Worm (Caenorhabditis elegans): Measurements from ENCODE around the gene F07G11.1.
"Not testable (repeated sequence)": the region's sequence is repeated elsewhere in the genome, so short reads cannot be mapped to it uniquely, and the experiment has no call there.

Gene F07G11.1

ce11 chrV:7339831-7340230 lies 32.6 kb downstream of the F07G11.1 start, which contains the start of gene srh-187:
Gene srh-187 (minus strand): TSS chrV:7339931.
- TF ChIP-seq tbx-11 (GFP tag; IDR thresholded peaks at IDR 0.05) (no peak), hmbx-1 (tag; optimal IDR thresholded peaks at IDR 0.05) (no peak), ceh-13 (GFP tag; optimal IDR thresholded peaks at IDR 0.05) (no peak), aly-1 (tag; optimal IDR thresholded peaks at IDR 0.05) (no peak), tbx-37 (GFP tag; conservative IDR thresholded peaks at IDR 0.05) (no peak), hmg-4 (GFP tag; optimal IDR thresholded peaks at IDR 0.05) (no peak), F13C5.2 (tag; optimal IDR thresholded peaks at IDR 0.05) (no peak)

DNA sequence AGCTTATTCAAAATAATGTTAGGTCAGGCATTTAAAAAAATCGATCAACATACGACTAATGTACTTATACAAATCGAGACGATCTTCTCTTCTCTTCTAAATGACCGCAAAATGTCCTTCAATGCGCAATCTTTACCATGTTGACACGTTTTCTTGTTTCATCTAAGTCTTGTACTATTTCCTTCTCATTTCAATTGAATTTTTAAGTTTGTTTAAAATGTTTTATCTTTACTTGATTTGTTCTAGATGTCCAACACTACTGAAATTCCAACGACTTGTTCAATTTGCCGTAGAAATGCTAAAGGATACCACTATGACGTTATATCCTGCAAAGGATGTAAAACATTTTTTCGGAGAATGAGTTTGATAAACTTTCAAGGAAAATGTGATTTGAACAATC lies 34.8 kb downstream of the F07G11.1 start, which contains the start of the genes nhr-263 and nhr-148:
nhr-263 (minus strand) TSS at position 101 of the 400 bp plus-strand sequence.
nhr-148 (plus strand) TSS at position 215 of the 400 bp plus-strand sequence.
- no peak for TF ChIP-seq ceh-13 (GFP tag; optimal IDR thresholded peaks at IDR 0.05)
- TF ChIP-seq pes-1 (GFP tag; IDR thresholded peaks at IDR 0.05), result no peak
- no peak for TF ChIP-seq ets-7 (tag; optimal IDR thresholded peaks at IDR 0.05)
- no peak for TF ChIP-seq flt-1 (GFP tag; IDR thresholded peaks at IDR 0.05)
- no peak for TF ChIP-seq tbx-37 (GFP tag; conservative IDR thresholded peaks at IDR 0.05)
- no peak for TF ChIP-seq ama-1 (optimal IDR thresholded peaks at IDR 0.05)
- TF ChIP-seq hmbx-1 (tag; optimal IDR thresholded peaks at IDR 0.05), result no peak
- no peak for TF ChIP-seq F13C5.2 (tag; optimal IDR thresholded peaks at IDR 0.05)
- TF ChIP-seq ceh-36 (tag; optimal IDR thresholded peaks at IDR 0.05), result no peak

DNA sequence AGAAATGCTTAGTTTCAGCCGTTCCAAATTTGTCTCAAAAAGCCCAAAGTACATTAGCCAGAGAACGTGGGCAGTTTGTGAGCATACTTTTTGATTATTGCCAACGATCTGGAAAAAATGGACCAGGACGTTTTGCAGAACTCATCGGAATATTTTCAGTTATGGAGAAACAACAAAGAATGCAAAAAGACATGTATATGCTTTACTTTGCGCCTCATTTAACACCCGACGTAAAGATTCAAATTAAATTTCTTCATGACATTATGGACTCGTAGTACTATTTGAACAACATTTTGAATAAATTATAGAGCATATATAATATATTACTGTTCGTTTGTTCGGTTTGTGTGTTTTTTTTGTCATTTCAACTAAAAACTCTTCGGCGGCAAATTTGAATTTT lies 36.3 kb downstream of the F07G11.1 start, which contains the start of gene srh-244:
srh-244 (plus strand) TSS at position 301 of the 400 bp plus-strand sequence.
- no peak for TF ChIP-seq ceh-13 (GFP tag; optimal IDR thresholded peaks at IDR 0.05)
- TF ChIP-seq hnd-1 (tag; optimal IDR thresholded peaks at IDR 0.05), result no peak
- TF ChIP-seq tbx-11 (GFP tag; IDR thresholded peaks at IDR 0.05), result no peak
- TF ChIP-seq pes-1 (GFP tag; IDR thresholded peaks at IDR 0.05), result no peak
- no peak for TF ChIP-seq F13C5.2 (tag; optimal IDR thresholded peaks at IDR 0.05)
- no peak for TF ChIP-seq ets-7 (tag; optimal IDR thresholded peaks at IDR 0.05)
- TF ChIP-seq aly-1 (tag; optimal IDR thresholded peaks at IDR 0.05), result no peak
- TF ChIP-seq sea-1 (GFP tag; conservative IDR thresholded peaks at IDR 0.05), result no peak
- TF ChIP-seq flt-1 (GFP tag; IDR thresholded peaks at IDR 0.05), result no peak
- no peak for TF ChIP-seq ama-1 (optimal IDR thresholded peaks at IDR 0.05)
- TF ChIP-seq ceh-36 (tag; optimal IDR thresholded peaks at IDR 0.05), result no peak
- no peak for TF ChIP-seq tbx-37 (GFP tag; conservative IDR thresholded peaks at IDR 0.05)
- TF ChIP-seq hmbx-1 (tag; optimal IDR thresholded peaks at IDR 0.05), result no peak
- TF ChIP-seq B0310.2 (tag; optimal IDR thresholded peaks at IDR 0.05), result no peak

DNA sequence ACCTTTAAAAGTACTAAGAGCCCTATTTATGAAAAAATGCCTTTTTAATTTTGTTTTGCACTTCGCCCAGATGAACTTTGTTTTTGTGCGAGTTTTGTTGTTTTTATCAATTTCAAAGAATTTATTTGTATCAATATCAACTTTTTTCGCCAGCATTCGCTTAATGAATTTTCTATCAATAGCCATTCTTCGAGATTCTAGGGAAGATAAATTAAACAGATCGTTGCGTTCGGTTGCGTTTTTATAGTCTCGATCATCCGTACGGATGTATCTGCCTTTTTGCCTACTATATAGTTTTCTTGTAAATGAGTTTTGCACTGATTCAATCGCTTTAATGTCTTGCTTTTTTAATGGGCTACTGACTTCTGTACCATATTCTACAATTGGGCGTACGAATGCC lies 38.3 kb downstream of the F07G11.1 start, which contains the start of gene nhr-147:
nhr-147 (plus strand) TSS at position 301 of the 400 bp plus-strand sequence.
- TF ChIP-seq flt-1 (GFP tag; IDR thresholded peaks at IDR 0.05); ceh-13 (GFP tag; optimal IDR thresholded peaks at IDR 0.05); pes-1 (GFP tag; IDR thresholded peaks at IDR 0.05): not testable (repeated sequence)

ce11 chrV:7349541-7349940 lies 42.4 kb downstream of the F07G11.1 start, which contains the start of gene nhr-149:
Gene nhr-149 (minus strand): TSS chrV:7349641.
- TF ChIP-seq flt-1 (GFP tag; IDR thresholded peaks at IDR 0.05) (no peak), hnd-1 (tag; optimal IDR thresholded peaks at IDR 0.05) (no peak), sea-1 (GFP tag; conservative IDR thresholded peaks at IDR 0.05) (no peak), ceh-13 (GFP tag; optimal IDR thresholded peaks at IDR 0.05) (no peak), ets-7 (tag; optimal IDR thresholded peaks at IDR 0.05) (no peak), F13C5.2 (tag; optimal IDR thresholded peaks at IDR 0.05) (no peak), hmg-4 (GFP tag; optimal IDR thresholded peaks at IDR 0.05) (no peak), ama-1 (optimal IDR thresholded peaks at IDR 0.05) (no peak), hmbx-1 (tag; optimal IDR thresholded peaks at IDR 0.05) (no peak), tbx-37 (GFP tag; conservative IDR thresholded peaks at IDR 0.05) (no peak), ceh-36 (tag; optimal IDR thresholded peaks at IDR 0.05) (no peak), aly-1 (tag; optimal IDR thresholded peaks at IDR 0.05) (no peak), scrt-1 (GFP tag; IDR thresholded peaks at IDR 0.05) (no peak), tbx-11 (GFP tag; IDR thresholded peaks at IDR 0.05) (no peak), tra-4 (tag; optimal IDR thresholded peaks at IDR 0.05) (no peak), B0310.2 (tag; optimal IDR thresholded peaks at IDR 0.05) (no peak), pes-1 (GFP tag; IDR thresholded peaks at IDR 0.05) (no peak)

DNA sequence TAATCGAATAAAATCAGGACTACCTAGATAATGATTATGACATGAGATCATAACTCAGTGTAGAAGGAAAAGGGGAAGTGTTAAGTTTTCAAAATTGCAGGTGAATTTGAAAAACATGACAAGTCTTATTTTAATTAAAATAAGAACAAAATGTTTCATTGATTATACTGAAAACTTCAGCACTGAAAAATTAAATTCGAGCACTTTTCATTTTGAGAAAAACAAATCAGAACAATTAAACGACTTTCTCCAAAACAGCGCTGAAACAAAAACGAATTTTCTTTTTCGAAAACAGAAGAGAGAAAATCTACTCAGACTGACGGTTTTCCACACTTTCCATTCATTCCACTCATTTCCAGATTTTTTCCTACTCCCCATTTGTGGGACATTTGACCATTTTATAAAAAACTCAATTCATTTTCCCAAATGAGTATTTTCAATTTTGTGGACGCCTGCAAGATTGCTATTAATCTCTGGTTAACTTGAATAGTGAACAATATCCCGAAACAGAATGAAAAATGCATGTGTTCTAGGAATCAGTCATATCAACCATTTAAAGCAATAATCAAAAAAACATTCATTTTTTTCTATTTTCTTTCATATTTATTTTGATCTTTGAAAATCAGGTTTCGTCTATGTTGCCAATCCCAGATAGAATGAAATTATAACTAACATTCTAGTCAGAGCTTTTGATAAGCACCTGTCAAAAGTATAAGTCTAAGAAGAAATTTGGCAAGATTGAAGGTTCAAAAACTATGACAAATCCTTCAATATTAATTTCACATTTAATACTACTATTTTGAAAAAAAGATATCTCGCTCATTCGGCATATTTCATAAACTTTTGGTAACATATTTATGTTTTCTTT lies 45.2 kb downstream of the F07G11.1 start, which contains the start of the genes srh-231 and srh-275:
srh-231 (minus strand) TSS at position 51 of the 868 bp plus-strand sequence.
srh-275 (plus strand) TSS at position 818 of the 868 bp plus-strand sequence.
- TF ChIP-seq ceh-13 (GFP tag; optimal IDR thresholded peaks at IDR 0.05) (no peak), ama-1 (optimal IDR thresholded peaks at IDR 0.05) (no peak), sea-1 (GFP tag; conservative IDR thresholded peaks at IDR 0.05) (no peak), flt-1 (GFP tag; IDR thresholded peaks at IDR 0.05) (no peak), B0310.2 (tag; optimal IDR thresholded peaks at IDR 0.05) (no peak), tra-4 (tag; optimal IDR thresholded peaks at IDR 0.05) (no peak), aly-1 (tag; optimal IDR thresholded peaks at IDR 0.05) (no peak), pes-1 (GFP tag; IDR thresholded peaks at IDR 0.05) (no peak), hnd-1 (tag; optimal IDR thresholded peaks at IDR 0.05) (no peak), tbx-37 (GFP tag; conservative IDR thresholded peaks at IDR 0.05) (no peak), F13C5.2 (tag; optimal IDR thresholded peaks at IDR 0.05) (no peak)

DNA sequence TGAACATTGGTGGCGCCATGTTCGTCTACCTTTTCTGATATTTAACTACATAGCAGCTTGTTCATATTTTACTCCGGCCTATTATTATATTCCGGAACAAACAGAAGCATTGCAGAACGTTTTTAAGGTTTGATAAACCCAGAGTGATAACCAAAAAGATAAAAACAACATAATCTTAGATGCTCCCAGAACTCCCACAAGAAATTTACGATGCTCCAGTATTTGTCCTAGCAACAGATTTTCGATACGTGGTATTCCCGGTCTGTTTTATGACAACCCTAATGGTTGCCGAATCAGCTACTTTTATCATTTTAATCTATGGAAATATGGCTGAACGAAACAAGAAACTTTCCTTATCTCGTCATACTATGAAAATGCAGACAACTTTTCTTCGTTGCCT lies 46.4 kb downstream of the F07G11.1 start:
- TF ChIP-seq hmg-4 (GFP tag; optimal IDR thresholded peaks at IDR 0.05) (no peak), B0310.2 (tag; optimal IDR thresholded peaks at IDR 0.05) (no peak), hnd-1 (tag; optimal IDR thresholded peaks at IDR 0.05) (no peak), flt-1 (GFP tag; IDR thresholded peaks at IDR 0.05) (no peak), aly-1 (tag; optimal IDR thresholded peaks at IDR 0.05) (no peak), tra-4 (tag; optimal IDR thresholded peaks at IDR 0.05) (no peak), scrt-1 (GFP tag; IDR thresholded peaks at IDR 0.05) (no peak), sea-1 (GFP tag; conservative IDR thresholded peaks at IDR 0.05) (no peak), hmbx-1 (tag; optimal IDR thresholded peaks at IDR 0.05) (no peak)
